Worm (Caenorhabditis elegans): ENCODE results near the gene F32D8.13.

F32D8.13 gene

DNA sequence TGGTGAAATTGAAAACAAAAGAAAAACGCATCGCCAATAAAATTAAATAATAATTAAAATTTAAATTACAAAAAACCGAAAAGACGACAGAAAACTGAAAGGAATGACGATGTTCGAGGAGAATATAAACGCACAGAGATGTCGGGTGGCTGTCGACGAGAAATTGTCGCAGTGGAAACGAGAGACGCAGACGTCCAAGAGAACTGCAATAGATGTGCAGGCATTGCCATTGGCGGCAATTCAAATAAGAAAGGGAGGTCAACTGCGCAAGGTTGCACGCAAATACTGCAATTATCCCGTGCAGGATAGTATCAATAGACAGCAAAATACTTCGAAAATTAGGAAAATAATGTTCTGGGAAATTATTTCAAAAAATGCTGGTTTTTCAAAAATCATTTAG is 829 bp upstream of the F32D8.13 start (continued):
- TF ChIP-seq zim-3 (tag; optimal IDR thresholded peaks at IDR 0.05) (peak; percentile 94), lin-35 (GFP tag; optimal IDR thresholded peaks at IDR 0.05) (peak; percentile 94 to 99 (median 99)), F22D6.2 (tag; optimal IDR thresholded peaks at IDR 0.05) (peak; percentile 91), dpff-1 (tag; optimal IDR thresholded peaks at IDR 0.05) (peak; percentile 84), lir-1 (GFP tag; conservative IDR thresholded peaks at IDR 0.05) (peak; percentile 90), dox-1 (GFP tag; IDR thresholded peaks at IDR 0.05) (peak; percentile 99), nfya-1 (tag; optimal IDR thresholded peaks at IDR 0.05; ENCODE audit: borderline replicate concordance, insufficient read depth) (no peak), aptf-3 (GFP tag; IDR thresholded peaks at IDR 0.05) (0 out of 2 replicates have a peak, but pooled peaks have one; percentile 55), xnd-1 (tag; optimal IDR thresholded peaks at IDR 0.05) (peak; percentile 78), rec-8 (tag; optimal IDR thresholded peaks at IDR 0.05) (peak; percentile 73 to 77), snpc-4 (GFP tag; optimal IDR thresholded peaks at IDR 0.05) (peak; percentile 81), snpc-4 (tag; optimal IDR thresholded peaks at IDR 0.05) (peak; percentile 90 to 93 (median 91)), die-1 (tag; optimal IDR thresholded peaks at IDR 0.05) (peak; percentile 40), snpc-1.1 (tag; optimal IDR thresholded peaks at IDR 0.05; ENCODE audit: insufficient read depth) (peak; percentile 81), Y95B8A.8 (GFP tag; IDR thresholded peaks at IDR 0.05) (peak; percentile 96), efl-1 (GFP tag; optimal IDR thresholded peaks at IDR 0.05) (peak; percentile 98), him-1 (tag; optimal IDR thresholded peaks at IDR 0.05) (peak; percentile 95), ztf-28 (GFP tag; IDR thresholded peaks at IDR 0.05) (peak; percentile 93), hlh-26 (GFP tag; conservative IDR thresholded peaks at IDR 0.05) (no peak), ccch-3 (GFP tag; optimal IDR thresholded peaks at IDR 0.05) (peak; percentile 79), lag-1 (GFP tag; IDR thresholded peaks at IDR 0.05) (no peak), F39B2.1 (GFP tag; IDR thresholded peaks at IDR 0.05) (peak; percentile 94), ceh-100 (GFP tag; IDR thresholded peaks at IDR 0.05) (peak; percentile 90), ZK185.1 (tag; optimal IDR thresholded peaks at IDR 0.05; ENCODE audit: poor library complexity, severe bottlenecking) (peak; percentile 97), egrh-3 (GFP tag; IDR thresholded peaks at IDR 0.05) (peak; percentile 73), C06A6.2 (GFP tag; conservative IDR thresholded peaks at IDR 0.05) (peak; percentile 95), sea-2 (GFP tag; IDR thresholded peaks at IDR 0.05) (0 out of 2 replicates have a peak, but pooled peaks have one; percentile 42), unc-62 (GFP tag; optimal IDR thresholded peaks at IDR 0.05) (peak; percentile 81), hmg-1.2 (GFP tag; IDR thresholded peaks at IDR 0.05) (peak; percentile 94), snpc-3.4 (tag; optimal IDR thresholded peaks at IDR 0.05) (peak; percentile 92), mes-4 (tag; optimal IDR thresholded peaks at IDR 0.05) (peak; percentile 14), ceh-40 (GFP tag; IDR thresholded peaks at IDR 0.05) (peak; percentile 87), attf-6 (GFP tag; IDR thresholded peaks at IDR 0.05) (peak; percentile 89), ekl-4 (GFP tag; IDR thresholded peaks at IDR 0.05) (peak; percentile 97), F23B12.7 (tag; optimal IDR thresholded peaks at IDR 0.05; ENCODE audit: insufficient read depth) (peak; percentile 89), ztf-18 (tag; optimal IDR thresholded peaks at IDR 0.05) (peak; percentile 85), somi-1 (GFP tag; optimal IDR thresholded peaks at IDR 0.05) (peak; percentile 95), lin-26 (GFP tag; IDR thresholded peaks at IDR 0.05) (peak; percentile 84), nfya-2 (GFP tag; IDR thresholded peaks at IDR 0.05) (peak; percentile 97), madf-6 (GFP tag; IDR thresholded peaks at IDR 0.05) (peak; percentile 94), F49E8.2 (tag; optimal IDR thresholded peaks at IDR 0.05; ENCODE audit: insufficient read depth) (peak; percentile 95), atf-7 (tag; optimal IDR thresholded peaks at IDR 0.05) (peak; percentile 96), nhr-90 (tag; optimal IDR thresholded peaks at IDR 0.05) (peak; percentile 96), madf-10 (tag; optimal IDR thresholded peaks at IDR 0.05) (peak; percentile 95), ceh-58 (GFP tag; IDR thresholded peaks at IDR 0.05) (0 out of 2 replicates have a peak, but pooled peaks have one; percentile 33), Y53G8AR.9 (GFP tag; conservative IDR thresholded peaks at IDR 0.05) (peak; percentile 98), F55B11.4 (tag; optimal IDR thresholded peaks at IDR 0.05; ENCODE audit: borderline replicate concordance, insufficient read depth) (no peak)

Data from whole organism, young adult.